Worm (Caenorhabditis elegans) whole organism, late embryonic: ENCODE measurements around the gene osgn-1.

Experiments
- F13H6.1 ChIP-seq: sonication (generic microtip); optimal IDR thresholded peaks from 2 replicates; lab custom pipeline; 2016; ENCODE audit warnings: missing genetic modification characterization, missing compliant biosample characterization
- K02D7.2 ChIP-seq: sonication (generic microtip); optimal IDR thresholded peaks from 2 replicates; lab custom pipeline; 2017; ENCODE audit warnings: mild to moderate bottlenecking, missing genetic modification characterization, missing compliant biosample characterization
- ceh-30 ChIP-seq: fragments of 150-350 bp; optimal IDR thresholded peaks from 2 replicates; lab custom pipeline; 2014; ENCODE audit warnings: missing biosample characterization, missing genetic modification characterization
- ceh-31 ChIP-seq: sonication (generic microtip); optimal IDR thresholded peaks from 2 replicates; lab custom pipeline; 2016; ENCODE audit warnings: missing genetic modification characterization, missing compliant biosample characterization
- elt-2 ChIP-seq: sonication (generic microtip); optimal IDR thresholded peaks from 2 replicates; lab custom pipeline; 2016; ENCODE audit warnings: missing genetic modification reagents, missing genetic modification characterization, missing compliant biosample characterization
- ets-4 ChIP-seq: sonication (generic microtip); optimal IDR thresholded peaks from 2 replicates; lab custom pipeline; 2016; ENCODE audit warnings: missing genetic modification characterization, missing compliant biosample characterization
- hlh-30 ChIP-seq: sonication (generic microtip); optimal IDR thresholded peaks from 2 replicates; lab custom pipeline; 2017; ENCODE audit warnings: antibody characterized with exemption, missing genetic modification characterization, missing compliant biosample characterization; ENCODE audit not compliant: insufficient read depth
- nhr-11 ChIP-seq: fragments of 150-350 bp; optimal IDR thresholded peaks from 2 replicates; lab custom pipeline; 2014; ENCODE audit warnings: missing biosample characterization, missing genetic modification characterization
- npax-4 ChIP-seq: sonication (generic microtip); optimal IDR thresholded peaks from 2 replicates; lab custom pipeline; 2016; ENCODE audit warnings: missing genetic modification characterization, missing compliant biosample characterization
- pha-4 ChIP-seq: fragments of 150-350 bp; optimal IDR thresholded peaks from 2 replicates; lab custom pipeline; 2018; ENCODE audit warnings: missing biosample characterization, missing genetic modification reagents, missing genetic modification characterization
- pqm-1 ChIP-seq: sonication (generic microtip); optimal IDR thresholded peaks from 2 replicates; lab custom pipeline; 2016; ENCODE audit warnings: missing genetic modification characterization, missing compliant biosample characterization
- rnt-1 ChIP-seq: sonication (generic microtip); optimal IDR thresholded peaks from 2 replicates; lab custom pipeline; 2016; ENCODE audit warnings: missing genetic modification characterization, missing compliant biosample characterization
- syd-9 ChIP-seq: sonication (generic microtip); optimal IDR thresholded peaks from 2 replicates; lab custom pipeline; 2016; ENCODE audit warnings: mild to moderate bottlenecking, missing genetic modification characterization, moderate library complexity, missing compliant biosample characterization
- unc-3 ChIP-seq, 2 experiments: fragments of 200-800 bp in 1 of 2; sonication (Bioruptor generic) in 1 of 2; sonication (generic microtip) in 1 of 2; conservative IDR thresholded peaks in 1 of 2; optimal IDR thresholded peaks in 1 of 2; 2 replicates each; pipeline versions ENCODE4 v1.3.6 to Lab custom; 2016 to 2022; ENCODE audit warnings: missing compliant biosample characterization in 2 of 2, missing genetic modification characterization in 2 of 2, missing genetic modification reagents in 1 of 2

DNA sequence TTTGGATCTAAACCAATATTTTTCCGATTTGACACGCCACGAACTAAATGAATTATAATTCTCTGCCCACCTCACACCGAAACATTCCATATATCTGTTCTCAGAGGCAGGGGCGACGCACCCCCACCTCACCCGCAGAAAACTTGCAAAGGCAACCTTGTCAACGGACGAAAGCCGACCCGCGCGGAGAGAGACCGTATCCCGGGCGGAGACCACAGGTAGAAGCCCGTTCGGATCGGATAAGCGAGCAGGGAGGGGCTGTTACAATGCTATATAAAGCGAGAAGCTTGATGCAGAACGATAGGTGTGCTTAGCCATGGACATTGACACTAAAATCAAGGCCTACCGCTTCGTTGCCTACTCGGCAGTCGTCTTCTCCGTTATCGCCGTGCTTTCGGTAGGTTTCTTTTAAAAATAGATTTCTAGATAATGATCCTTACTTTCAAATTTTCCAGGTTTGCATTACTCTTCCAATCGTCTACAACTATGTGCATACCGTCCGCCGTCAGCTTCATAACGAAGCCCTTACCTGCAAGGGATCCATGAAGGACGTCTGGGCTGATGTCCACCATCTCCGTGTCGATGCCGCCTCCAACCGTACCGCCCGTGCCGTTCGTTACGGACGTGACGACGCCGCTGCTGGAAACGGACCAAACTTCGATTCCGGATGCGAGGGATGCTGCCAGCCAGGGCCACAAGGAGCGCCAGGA lies 28.3 kb downstream of the osgn-1 start, which contains the start of the genes zipt-2.2 and dpy-13:
- TF ChIP-seq nhr-11 (tag; lab: Kevin White, UChicago) = no peak
- TF ChIP-seq pha-4 = no peak
- no peak for TF ChIP-seq npax-4
- TF ChIP-seq rnt-1 (tag; lab: Kevin White, UChicago) = no peak
- TF ChIP-seq ceh-31 (tag; lab: Kevin White, UChicago) = no peak
- TF ChIP-seq F13H6.1 (tag; lab: Kevin White, UChicago) = no peak
- no peak for TF ChIP-seq syd-9 (tag; lab: Kevin White, UChicago)
- TF ChIP-seq ceh-30 = no peak
- TF ChIP-seq ets-4 (tag; lab: Kevin White, UChicago) = no peak
- no peak for TF ChIP-seq K02D7.2
- no peak for TF ChIP-seq elt-2 (tag; lab: Kevin White, UChicago)
- TF ChIP-seq pqm-1 (tag; lab: Kevin White, UChicago) = no peak
- no peak for TF ChIP-seq hlh-30 (tag; lab: Kevin White, UChicago)
- no peak for TF ChIP-seq unc-3 (GFP tag; conservative IDR thresholded peaks at IDR 0.05; lab: Robert Waterston, UW)
- no peak for TF ChIP-seq unc-3 (tag; optimal IDR thresholded peaks at IDR 0.05; lab: Kevin White, UChicago)
